Fruit fly (Drosophila melanogaster): ENCODE data around the gene CG34456.

dm6 chr3L:9400697-9401353 lies 38.9 kb downstream of the CG34456 start:
- TF ChIP-seq yki (optimal IDR thresholded peaks at IDR 0.05) = no peak
- TF ChIP-seq Stat92E (GFP tag; optimal IDR thresholded peaks at IDR 0.05) = no peak
- TF ChIP-seq CG3065 (GFP tag; optimal IDR thresholded peaks at IDR 0.05) = no peak
- TF ChIP-seq ato (GFP tag; IDR thresholded peaks at IDR 0.05; ENCODE audit: partially characterized antibody) = no peak
- TF ChIP-seq Six4 (GFP tag; optimal IDR thresholded peaks at IDR 0.05) = no peak

Data from whole organism, embryonic.